Worm (Caenorhabditis elegans) whole organism, midembryonic: ENCODE results near the gene B0001.2.
"Not testable (repeated sequence)": the region's sequence is repeated elsewhere in the genome, so short reads cannot be mapped to it uniquely, and the experiment has no call there.

Experiments
- T22C8.4 ChIP-seq: fragments of 200-800 bp; sonication (Bioruptor generic); IDR thresholded peaks from 2 replicates; pipeline ENCODE4 v1.3.6; 2022; ENCODE audit warnings: missing genetic modification characterization, missing compliant biosample characterization
- cog-1 ChIP-seq: sonication (generic microtip); optimal IDR thresholded peaks from 2 replicates; lab custom pipeline; 2016; ENCODE audit warnings: missing genetic modification characterization, missing compliant biosample characterization
- flt-1 ChIP-seq: fragments of 200-800 bp; sonication (Bioruptor generic); IDR thresholded peaks from 2 replicates; pipeline ENCODE4 v1.3.6; 2022; ENCODE audit warnings: missing genetic modification characterization, missing compliant biosample characterization
- klf-2 ChIP-seq: fragments of 200-800 bp; sonication (Bioruptor generic); conservative IDR thresholded peaks from 2 replicates; pipeline ENCODE4 v1.3.6; 2022; ENCODE audit warnings: missing genetic modification reagents, missing genetic modification characterization, missing compliant biosample characterization
- med-1 ChIP-seq: sonication (generic microtip); optimal IDR thresholded peaks from 2 replicates; lab custom pipeline; 2017; ENCODE audit warnings: missing genetic modification characterization, mild to moderate bottlenecking, missing compliant biosample characterization, antibody characterized with exemption, missing genetic modification reagents; ENCODE audit not compliant: insufficient read depth
- ref-1 ChIP-seq: fragments of 200-800 bp; sonication (Bioruptor generic); conservative IDR thresholded peaks from 2 replicates; pipeline ENCODE4 v1.3.6; 2022; ENCODE audit warnings: missing genetic modification reagents, missing genetic modification characterization, missing compliant biosample characterization
- tab-1 ChIP-seq: fragments of 200-800 bp; sonication (Bioruptor generic); IDR thresholded peaks from 2 replicates; pipeline ENCODE4 v1.3.6; 2022; ENCODE audit warnings: missing genetic modification characterization, missing compliant biosample characterization
- ztf-23 ChIP-seq: fragments of 200-800 bp; sonication (Bioruptor generic); IDR thresholded peaks from 2 replicates; pipeline ENCODE4 v1.3.6; 2022; ENCODE audit warnings: missing genetic modification reagents, missing genetic modification characterization, missing compliant biosample characterization
- ztf-29 ChIP-seq: fragments of 200-800 bp; sonication (Bioruptor generic); IDR thresholded peaks from 2 replicates; pipeline ENCODE4 v1.3.6; 2022; ENCODE audit warnings: missing genetic modification reagents, missing genetic modification characterization, missing compliant biosample characterization

The B0001.2 gene

ce11 chrIV:12140959-12141358 lies 9.8 kb downstream of the B0001.2 start, which contains the start of gene B0001.8:
Gene B0001.8, minus strand, starts transcription at chrIV:12141059.
- TF ChIP-seq ztf-23 (GFP tag; lab: Robert Waterston, UW) (no peak), tab-1 (no peak), flt-1 (GFP tag; lab: Robert Waterston, UW) (no peak), ztf-29 (no peak), med-1 (GFP tag; lab: Kevin White, UChicago) (no peak), ref-1 (no peak), T22C8.4 (GFP tag; lab: Robert Waterston, UW) (no peak), klf-2 (no peak), cog-1 (no peak)

ce11 chrIV:12138093-12138492 lies 12.7 kb downstream of the B0001.2 start, which contains the start of gene B0001.4:
Gene B0001.4, minus strand, starts transcription at chrIV:12138193.
- not testable (repeated sequence) for TF ChIP-seq ztf-29, tab-1, cog-1

DNA sequence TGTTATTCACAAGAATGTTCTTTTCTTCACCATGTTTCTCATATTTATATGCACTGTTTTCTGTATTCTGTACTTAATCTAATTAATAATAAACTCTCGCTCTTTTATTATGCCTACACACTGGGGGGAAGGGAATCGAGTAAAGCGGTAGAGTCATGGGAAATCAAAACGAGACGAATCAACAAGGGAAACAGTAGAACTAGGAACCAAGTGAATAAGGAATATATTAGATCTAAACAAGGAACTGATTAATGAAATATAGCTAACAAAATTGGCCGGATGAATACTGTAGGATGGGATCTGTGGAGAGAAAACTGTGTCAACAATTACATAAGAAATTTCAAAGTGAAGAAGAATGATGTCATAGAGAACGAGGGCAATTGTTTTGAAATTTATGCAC lies 15.8 kb downstream of the B0001.2 start:
- TF ChIP-seq flt-1 (GFP tag; lab: Robert Waterston, UW), result no peak
- TF ChIP-seq klf-2, result no peak
- TF ChIP-seq cog-1, result no peak
- TF ChIP-seq ztf-23 (GFP tag; lab: Robert Waterston, UW), result no peak
- no peak for TF ChIP-seq tab-1
- no peak for TF ChIP-seq med-1 (GFP tag; lab: Kevin White, UChicago)
- no peak for TF ChIP-seq ref-1
- no peak for TF ChIP-seq T22C8.4 (GFP tag; lab: Robert Waterston, UW)
- no peak for TF ChIP-seq ztf-29

DNA sequence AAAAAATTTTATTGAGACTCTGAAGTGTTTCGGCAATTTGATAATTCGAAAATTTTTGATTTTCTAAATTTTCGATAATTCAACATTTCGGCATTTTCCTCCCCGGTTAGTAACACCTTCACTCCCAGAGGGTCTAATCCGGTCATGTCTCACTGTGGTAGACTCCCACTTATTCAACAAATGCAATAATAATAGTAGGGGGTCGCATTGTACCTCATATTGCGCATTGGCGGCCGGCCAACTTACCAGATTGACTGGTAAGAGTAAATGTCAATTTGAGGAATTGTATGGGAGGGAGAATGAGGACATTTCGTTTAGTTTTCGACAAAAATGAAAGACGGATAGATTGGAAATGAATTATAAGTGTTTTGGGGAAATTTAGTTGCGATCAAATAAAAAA lies 17.0 kb downstream of the B0001.2 start:
- no peak for TF ChIP-seq cog-1
- no peak for TF ChIP-seq T22C8.4 (GFP tag; lab: Robert Waterston, UW)
- no peak for TF ChIP-seq klf-2
- TF ChIP-seq ztf-29, result no peak
- no peak for TF ChIP-seq med-1 (GFP tag; lab: Kevin White, UChicago)
- TF ChIP-seq tab-1, result no peak
- no peak for TF ChIP-seq ref-1
- no peak; the same call in 1 of the 2 replicates for TF ChIP-seq flt-1 (GFP tag; lab: Robert Waterston, UW)

- TF ChIP-seq klf-2 (no peak), T22C8.4 (GFP tag; lab: Robert Waterston, UW) (no peak), ztf-29 (no peak), ztf-23 (GFP tag; lab: Robert Waterston, UW) (no peak), med-1 (GFP tag; lab: Kevin White, UChicago) (no peak), ref-1 (no peak), tab-1 (no peak), cog-1 (no peak), flt-1 (GFP tag; lab: Robert Waterston, UW) (no peak)
These were observed 19.3 kb downstream of the B0001.2 start for ce11 chrIV:12131308-12132072.

DNA sequence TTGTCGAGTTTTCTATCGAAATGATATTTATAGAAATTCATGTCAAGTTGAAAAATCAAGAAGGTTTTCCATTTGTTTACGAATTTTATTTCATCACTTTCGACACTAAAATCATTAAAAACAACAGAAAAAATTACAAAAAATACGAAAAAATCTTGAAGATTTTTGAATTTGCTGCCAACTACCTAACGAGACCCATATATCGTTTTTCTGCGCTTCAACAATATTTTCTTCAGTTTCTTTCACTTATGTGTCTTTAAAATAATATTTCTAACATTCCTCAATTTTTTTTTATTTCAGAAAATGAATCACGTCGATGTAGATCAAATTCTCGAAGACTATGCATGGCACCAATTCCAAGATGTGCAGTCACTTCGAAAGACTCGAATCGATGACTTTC lies 21.6 kb downstream of the B0001.2 start, which contains the start of gene lin-24:
Gene lin-24 (plus strand): TSS at position 301 of the 400 bp plus-strand sequence.
- TF ChIP-seq flt-1 (GFP tag; lab: Robert Waterston, UW) (no peak), tab-1 (no peak), klf-2 (no peak), ref-1 (no peak), ztf-23 (GFP tag; lab: Robert Waterston, UW) (no peak), med-1 (GFP tag; lab: Kevin White, UChicago) (no peak), T22C8.4 (GFP tag; lab: Robert Waterston, UW) (no peak), ztf-29 (no peak), cog-1 (no peak)

ce11 chrIV:12128708-12129107 lies 22.1 kb downstream of the B0001.2 start:
- TF ChIP-seq ztf-29 (no peak), klf-2 (no peak), ref-1 (no peak), flt-1 (GFP tag; lab: Robert Waterston, UW) (no peak), ztf-23 (GFP tag; lab: Robert Waterston, UW) (no peak)

- no peak for TF ChIP-seq klf-2
- TF ChIP-seq tab-1, result no peak
- TF ChIP-seq flt-1 (GFP tag; lab: Robert Waterston, UW), result no peak
- no peak for TF ChIP-seq ztf-23 (GFP tag; lab: Robert Waterston, UW)
- no peak for TF ChIP-seq ztf-29
- TF ChIP-seq T22C8.4 (GFP tag; lab: Robert Waterston, UW), result no peak
- no peak for TF ChIP-seq med-1 (GFP tag; lab: Kevin White, UChicago)
- TF ChIP-seq ref-1, result no peak
- TF ChIP-seq cog-1, result no peak
These were observed 22.9 kb downstream of the B0001.2 start for ce11 chrIV:12127838-12128237.

- TF ChIP-seq cog-1 (no peak), ztf-29 (no peak), flt-1 (GFP tag; lab: Robert Waterston, UW) (no peak), tab-1 (no peak), ref-1 (no peak), T22C8.4 (GFP tag; lab: Robert Waterston, UW) (no peak), med-1 (GFP tag; lab: Kevin White, UChicago) (no peak), klf-2 (no peak), ztf-23 (GFP tag; lab: Robert Waterston, UW) (no peak)
These were observed 23.9 kb downstream of the B0001.2 start for ce11 chrIV:12126740-12127472.
